Fruit fly (Drosophila melanogaster): ENCODE measurements around the gene AdamTS-A.

The AdamTS-A gene

dm6 chr3R:15473360-15473938 is 2.5 kb downstream of the AdamTS-A start (continued):
- TF ChIP-seq CG3995 (GFP tag; optimal IDR thresholded peaks at IDR 0.05) (peak; percentile 79), CTCF (GFP tag; optimal IDR thresholded peaks at IDR 0.05) (no peak), otp (GFP tag; IDR thresholded peaks at IDR 0.05) (no peak), NfI (GFP tag; optimal IDR thresholded peaks at IDR 0.05) (no peak), pho (GFP tag; optimal IDR thresholded peaks at IDR 0.05) (no peak), ssp (GFP tag; IDR thresholded peaks at IDR 0.05) (peak; percentile 40; the same call in 1 of the 2 replicates), MESR4 (GFP tag; optimal IDR thresholded peaks at IDR 0.05) (no peak), CG2678 (tag; optimal IDR thresholded peaks at IDR 0.05) (no peak), CG13894 (tag; optimal IDR thresholded peaks at IDR 0.05) (no peak), vvl (GFP tag; IDR thresholded peaks at IDR 0.05) (peak; percentile 28; the same call in 1 of the 2 replicates), Trl (optimal IDR thresholded peaks at IDR 0.05) (no peak), Trl (GFP tag; optimal IDR thresholded peaks at IDR 0.05) (no peak), CG30020 (tag; optimal IDR thresholded peaks at IDR 0.05) (peak; percentile 23), gcm (GFP tag; optimal IDR thresholded peaks at IDR 0.05) (no peak), CG30431 (GFP tag; optimal IDR thresholded peaks at IDR 0.05) (no peak), nau (GFP tag; optimal IDR thresholded peaks at IDR 0.05) (no peak), CG6813 (GFP tag; optimal IDR thresholded peaks at IDR 0.05) (no peak), kni (GFP tag; optimal IDR thresholded peaks at IDR 0.05) (peak; percentile 80), CG1647 (GFP tag; optimal IDR thresholded peaks at IDR 0.05) (no peak), CG7987 (GFP tag; optimal IDR thresholded peaks at IDR 0.05) (no peak), CG2712 (tag; optimal IDR thresholded peaks at IDR 0.05) (no peak), CG15696 (tag; optimal IDR thresholded peaks at IDR 0.05) (no peak), aop (GFP tag; IDR thresholded peaks at IDR 0.05) (no peak), tna (GFP tag; IDR thresholded peaks at IDR 0.05; ENCODE audit: partially characterized antibody) (no peak), crc (GFP tag; optimal IDR thresholded peaks at IDR 0.05) (no peak)

DNA sequence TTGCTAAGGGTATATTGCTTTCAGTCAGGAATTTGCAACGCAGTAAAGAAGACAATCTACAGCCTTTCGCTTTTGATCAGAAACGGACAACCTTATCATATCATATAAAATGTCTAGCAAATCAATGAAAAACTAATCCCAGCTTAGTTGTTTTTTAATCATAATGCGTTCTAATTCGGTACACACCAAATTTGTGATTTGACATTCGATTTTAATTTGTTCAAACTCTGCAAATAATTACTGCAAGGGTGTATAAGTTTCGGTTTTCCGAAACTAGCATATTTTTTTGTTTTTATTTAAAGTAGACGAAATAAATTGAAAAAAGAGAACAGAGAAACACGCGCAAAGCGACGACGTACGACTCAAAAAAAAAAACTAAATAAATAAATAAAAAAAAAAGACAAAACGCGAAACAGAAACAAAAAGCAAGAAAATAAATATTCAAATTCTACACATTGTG is 3.2 kb downstream of the AdamTS-A start:
- TF ChIP-seq toy (GFP tag; IDR thresholded peaks at IDR 0.05), result no peak
- TF ChIP-seq Optix (GFP tag; IDR thresholded peaks at IDR 0.05), result no peak; the same call in 2 of the 3 replicates
- TF ChIP-seq CG13296 (GFP tag; optimal IDR thresholded peaks at IDR 0.05), result peak; percentile 20
- TF ChIP-seq gsb (GFP tag; IDR thresholded peaks at IDR 0.05), result 0 out of 2 replicates have a peak, but pooled peaks have one; percentile 28
- TF ChIP-seq zf30C (GFP tag; optimal IDR thresholded peaks at IDR 0.05), result no peak
- peak; percentile 9 for TF ChIP-seq cwo (GFP tag; optimal IDR thresholded peaks at IDR 0.05)
- peak; percentile 55 for TF ChIP-seq D19B (GFP tag; optimal IDR thresholded peaks at IDR 0.05)
- 0 out of 3 replicates have a peak, but pooled peaks have one; percentile 42 for TF ChIP-seq so (GFP tag; IDR thresholded peaks at IDR 0.05)
- TF ChIP-seq fu2 (GFP tag; optimal IDR thresholded peaks at IDR 0.05), result peak; percentile 60
- TF ChIP-seq Sox102F (GFP tag; optimal IDR thresholded peaks at IDR 0.05), result peak; percentile 46
- peak; percentile 73; the same call in 1 of the 2 replicates for TF ChIP-seq lmd (GFP tag; IDR thresholded peaks at IDR 0.05)
- TF ChIP-seq CG2120 (GFP tag; optimal IDR thresholded peaks at IDR 0.05), result peak; percentile 81
- TF ChIP-seq kni (GFP tag; optimal IDR thresholded peaks at IDR 0.05), result no peak
- peak; percentile 66 for TF ChIP-seq slbo (GFP tag; IDR thresholded peaks at IDR 0.05)
- TF ChIP-seq Fer2 (tag; optimal IDR thresholded peaks at IDR 0.05), result no peak
- peak; percentile 15 for TF ChIP-seq CG10543 (GFP tag; optimal IDR thresholded peaks at IDR 0.05)
- peak; percentile 39 for TF ChIP-seq Dek (tag; optimal IDR thresholded peaks at IDR 0.05)
- TF ChIP-seq gro (GFP tag; optimal IDR thresholded peaks at IDR 0.05), result peak; percentile 42
- TF ChIP-seq CG16813 (GFP tag; IDR thresholded peaks at IDR 0.05; ENCODE audit: partially characterized antibody), result no peak
- no peak for TF ChIP-seq p53 (GFP tag; optimal IDR thresholded peaks at IDR 0.05)
- peak; percentile 32 for TF ChIP-seq CG12391 (tag; optimal IDR thresholded peaks at IDR 0.05)
- no peak for TF ChIP-seq CG14860 (GFP tag; IDR thresholded peaks at IDR 0.05; ENCODE audit: partially characterized antibody)
- 0 out of 2 replicates have a peak, but pooled peaks have one; percentile 19 for TF ChIP-seq CG6689 (GFP tag; IDR thresholded peaks at IDR 0.05)
- peak; percentile 20 for TF ChIP-seq CG10267 (tag; optimal IDR thresholded peaks at IDR 0.05)
- peak; percentile 70 for TF ChIP-seq CG9932 (GFP tag; IDR thresholded peaks at IDR 0.05)
- TF ChIP-seq tin (GFP tag; optimal IDR thresholded peaks at IDR 0.05), result peak; percentile 10
- TF ChIP-seq Ada2b (GFP tag; IDR thresholded peaks at IDR 0.05), result peak; percentile 37

Data from whole organism, embryonic.